Fruit fly (Drosophila melanogaster): ENCODE measurements around the gene RabGGTa.

The RabGGTa gene

DNA sequence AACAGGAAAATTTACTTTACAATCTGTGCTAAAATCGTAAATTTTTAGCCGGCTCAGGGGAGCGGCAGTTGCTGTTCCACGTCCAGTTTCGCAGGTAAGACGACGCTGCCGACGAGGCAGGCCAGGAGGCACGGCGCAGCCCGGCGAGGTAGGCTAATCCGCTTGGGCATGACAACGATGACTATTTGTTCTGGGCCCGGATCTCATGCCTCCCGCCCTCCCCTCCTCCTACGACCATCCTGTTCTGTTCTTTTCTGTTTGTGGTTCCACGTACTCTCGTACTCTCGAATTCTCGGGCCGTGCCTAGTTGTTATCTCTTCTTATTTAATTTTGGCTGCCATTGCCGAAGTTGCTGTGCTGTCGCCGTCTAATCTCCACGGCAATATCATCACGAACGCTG, 37.6 kb upstream of the RabGGTa start:
- TF ChIP-seq Abd-B (GFP tag; optimal IDR thresholded peaks at IDR 0.05) (no peak), dsf (GFP tag; optimal IDR thresholded peaks at IDR 0.05; ENCODE audit: borderline replicate concordance) (no peak), psq (GFP tag; optimal IDR thresholded peaks at IDR 0.05) (no peak), jim (GFP tag; optimal IDR thresholded peaks at IDR 0.05) (no peak), Mio (GFP tag; optimal IDR thresholded peaks at IDR 0.05) (no peak), br (GFP tag; optimal IDR thresholded peaks at IDR 0.05) (no peak)

DNA sequence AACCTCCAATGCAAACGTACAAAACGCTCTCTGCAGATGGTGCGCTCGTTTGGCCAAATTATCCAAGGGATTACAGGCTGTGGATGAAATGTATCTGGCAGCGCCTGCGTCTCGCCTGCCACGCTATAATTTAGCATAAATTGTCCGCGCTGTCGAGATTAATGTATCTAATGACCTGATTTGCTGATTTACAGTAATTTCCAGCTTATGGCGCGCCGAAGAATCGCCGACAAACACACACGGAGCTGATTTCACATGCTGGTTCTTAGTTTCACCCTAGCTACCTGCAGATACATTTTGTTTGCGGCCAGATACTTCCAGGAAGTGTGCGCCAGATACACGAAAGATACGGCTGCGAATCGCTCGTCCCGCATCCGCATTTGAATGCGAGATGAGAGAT, 33.6 kb upstream of the RabGGTa start:
- no peak for TF ChIP-seq CG32264 (GFP tag; optimal IDR thresholded peaks at IDR 0.05)

DNA sequence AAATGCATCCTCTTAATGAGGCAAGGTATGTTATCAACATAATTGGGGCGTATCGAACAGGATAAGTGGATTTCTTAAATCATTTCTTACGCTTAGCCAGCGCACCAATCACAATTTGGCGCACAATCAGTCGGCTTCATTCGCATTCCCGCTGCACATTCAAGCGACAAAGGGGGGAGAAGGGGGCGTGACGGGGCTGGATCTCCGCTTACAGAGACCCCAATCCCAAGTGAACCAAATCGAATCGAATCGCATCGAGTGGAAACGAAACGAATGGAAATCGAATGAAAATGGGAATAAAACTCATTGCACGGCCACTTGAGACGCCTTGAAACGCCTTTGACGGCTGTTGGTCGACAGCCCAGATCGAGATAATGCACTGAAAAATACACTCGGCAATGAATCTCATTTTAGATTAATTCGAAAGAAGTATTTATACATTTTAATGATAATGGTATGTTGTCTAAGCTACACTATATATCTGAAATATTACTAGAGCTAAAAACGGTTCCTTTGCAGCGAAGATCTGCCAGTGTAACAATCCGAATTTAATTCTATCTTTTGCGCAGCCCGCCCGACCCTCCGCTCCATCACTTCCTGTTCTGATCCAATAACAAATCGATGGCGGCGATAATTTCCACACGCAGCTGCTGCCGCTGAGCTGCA, 32.6 kb upstream of the RabGGTa start:
- TF ChIP-seq br (GFP tag; optimal IDR thresholded peaks at IDR 0.05) (no peak), sage (GFP tag; optimal IDR thresholded peaks at IDR 0.05) (no peak), HLH106 (tag; optimal IDR thresholded peaks at IDR 0.05) (peak; percentile 29), Hnf4 (GFP tag; optimal IDR thresholded peaks at IDR 0.05) (no peak), Dfd (GFP tag; optimal IDR thresholded peaks at IDR 0.05) (no peak), lola (GFP tag; optimal IDR thresholded peaks at IDR 0.05) (no peak), dsf (GFP tag; optimal IDR thresholded peaks at IDR 0.05; ENCODE audit: borderline replicate concordance) (no peak), CG32264 (GFP tag; optimal IDR thresholded peaks at IDR 0.05) (no peak), N (GFP tag; optimal IDR thresholded peaks at IDR 0.05) (no peak), CrebA (GFP tag; optimal IDR thresholded peaks at IDR 0.05; ENCODE audit: borderline replicate concordance) (no peak), Rel (GFP tag; optimal IDR thresholded peaks at IDR 0.05) (no peak), Rel (tag; optimal IDR thresholded peaks at IDR 0.05) (no peak), Sp1 (GFP tag; optimal IDR thresholded peaks at IDR 0.05) (no peak), dmrt93B (GFP tag; optimal IDR thresholded peaks at IDR 0.05) (no peak), ey (GFP tag; optimal IDR thresholded peaks at IDR 0.05) (no peak), Vsx2 (GFP tag; optimal IDR thresholded peaks at IDR 0.05; ENCODE audit: partially characterized antibody) (no peak), tai (GFP tag; optimal IDR thresholded peaks at IDR 0.05) (no peak), Jra (GFP tag; optimal IDR thresholded peaks at IDR 0.05) (no peak), Mio (GFP tag; optimal IDR thresholded peaks at IDR 0.05) (no peak), foxo (GFP tag; optimal IDR thresholded peaks at IDR 0.05) (peak in 1 of 2 experiments; percentile 49), rgr (GFP tag; optimal IDR thresholded peaks at IDR 0.05) (peak; percentile 44), brk (GFP tag; optimal IDR thresholded peaks at IDR 0.05) (no peak), Abd-B (GFP tag; optimal IDR thresholded peaks at IDR 0.05) (no peak), pan (optimal IDR thresholded peaks at IDR 0.05) (no peak), Myc (optimal IDR thresholded peaks at IDR 0.05) (no peak), sv (GFP tag; optimal IDR thresholded peaks at IDR 0.05) (no peak), fru (GFP tag; optimal IDR thresholded peaks at IDR 0.05) (peak; percentile 45), Dif (GFP tag; optimal IDR thresholded peaks at IDR 0.05; ENCODE audit: partially characterized antibody) (no peak), OdsH (GFP tag; optimal IDR thresholded peaks at IDR 0.05) (peak; percentile 10), h (GFP tag; optimal IDR thresholded peaks at IDR 0.05) (peak; percentile 51), woc (GFP tag; optimal IDR thresholded peaks at IDR 0.05) (no peak), Hr83 (GFP tag; optimal IDR thresholded peaks at IDR 0.05; ENCODE audit: poor library complexity, severe bottlenecking) (no peak), dl (GFP tag; optimal IDR thresholded peaks at IDR 0.05; ENCODE audit: insufficient read depth in 1 of 2, partially characterized antibody in 2 of 2) (no peak), jim (GFP tag; optimal IDR thresholded peaks at IDR 0.05) (no peak), Hr78 (GFP tag; optimal IDR thresholded peaks at IDR 0.05) (no peak), usp (GFP tag; optimal IDR thresholded peaks at IDR 0.05) (no peak), CG9705 (GFP tag; optimal IDR thresholded peaks at IDR 0.05) (no peak), psq (GFP tag; optimal IDR thresholded peaks at IDR 0.05) (no peak)

Measured in whole organism, wandering third instar larva.